Fruit fly (Drosophila melanogaster): ENCODE results near the gene CG13002.

Gene CG13002

dm6 chrX:16889510-16889909 lies at the start of gene CG13002:
Gene CG13002, plus strand, starts transcription at chrX:16889810.
- TF ChIP-seq CG8478 (optimal IDR thresholded peaks at IDR 0.05) (no peak), CTCF (optimal IDR thresholded peaks at IDR 0.05) (no peak)

dm6 chrX:16839905-16840304 lies 49.7 kb upstream of the CG13002 start:
- TF ChIP-seq CTCF (optimal IDR thresholded peaks at IDR 0.05) (peak in 1 of 2 experiments; percentile 9), CG8478 (optimal IDR thresholded peaks at IDR 0.05) (no peak)

dm6 chrX:16844295-16844694 lies 45.3 kb upstream of the CG13002 start, which contains the start of gene RSG7:
Gene RSG7, minus strand, starts transcription at chrX:16844433.
- TF ChIP-seq CG8478 (optimal IDR thresholded peaks at IDR 0.05) (no peak), CTCF (optimal IDR thresholded peaks at IDR 0.05) (no peak)

- TF ChIP-seq CG8478 (optimal IDR thresholded peaks at IDR 0.05) (no peak), CTCF (optimal IDR thresholded peaks at IDR 0.05) (peak; percentile 87 to 88)
Observed at dm6 chrX:16846575-16846974, 43.0 kb upstream of the CG13002 start.

- TF ChIP-seq CTCF (optimal IDR thresholded peaks at IDR 0.05) (no peak), CG8478 (optimal IDR thresholded peaks at IDR 0.05) (no peak)
Observed at dm6 chrX:16848978-16849377, 40.6 kb upstream of the CG13002 start.

- no peak for TF ChIP-seq CG8478 (optimal IDR thresholded peaks at IDR 0.05)
- TF ChIP-seq CTCF (optimal IDR thresholded peaks at IDR 0.05): no peak
Observed at dm6 chrX:16849517-16849916, 40.1 kb upstream of the CG13002 start.

dm6 chrX:16854746-16855145 lies 34.9 kb upstream of the CG13002 start:
- TF ChIP-seq CTCF (optimal IDR thresholded peaks at IDR 0.05) (no peak), CG8478 (optimal IDR thresholded peaks at IDR 0.05) (no peak)

DNA sequence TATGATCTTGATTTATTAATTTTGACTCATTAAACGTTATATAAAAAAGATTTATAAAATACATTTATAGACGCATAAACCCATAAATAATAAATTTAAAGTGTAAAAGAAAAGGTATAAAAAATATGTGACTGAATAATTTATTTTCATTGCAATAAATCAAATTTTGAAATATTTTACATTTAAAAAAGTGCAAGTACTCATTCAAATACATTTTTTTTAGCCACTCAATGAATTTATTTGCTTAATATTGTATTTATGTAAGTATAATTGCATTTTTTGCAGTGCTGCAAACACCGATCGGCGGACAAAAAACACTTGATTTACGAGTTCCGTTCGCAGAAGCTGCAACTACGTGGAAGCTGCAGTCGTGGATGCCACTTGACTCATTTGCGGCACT lies 29.9 kb upstream of the CG13002 start:
- TF ChIP-seq CTCF (optimal IDR thresholded peaks at IDR 0.05) (no peak), CG8478 (optimal IDR thresholded peaks at IDR 0.05) (no peak)

DNA sequence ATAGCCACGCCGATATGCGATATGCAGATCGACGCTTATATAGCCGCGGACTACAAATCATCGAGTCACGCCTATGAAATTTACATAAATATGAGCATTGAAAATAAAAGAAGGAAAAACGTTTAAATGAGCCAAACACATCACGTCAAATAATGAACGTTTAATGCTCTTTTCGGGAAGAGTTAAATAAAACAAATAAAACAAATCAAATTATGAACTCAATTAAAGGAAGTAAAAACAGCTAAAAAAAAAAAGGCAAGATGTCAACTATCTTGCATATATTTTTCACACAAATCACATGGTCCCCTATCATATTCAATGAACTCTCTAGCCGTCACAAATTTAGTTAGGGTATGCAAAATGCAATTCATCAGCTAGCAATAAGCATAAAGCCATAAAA lies 22.0 kb upstream of the CG13002 start:
- TF ChIP-seq CTCF (optimal IDR thresholded peaks at IDR 0.05): no peak
- no peak for TF ChIP-seq CG8478 (optimal IDR thresholded peaks at IDR 0.05)

DNA sequence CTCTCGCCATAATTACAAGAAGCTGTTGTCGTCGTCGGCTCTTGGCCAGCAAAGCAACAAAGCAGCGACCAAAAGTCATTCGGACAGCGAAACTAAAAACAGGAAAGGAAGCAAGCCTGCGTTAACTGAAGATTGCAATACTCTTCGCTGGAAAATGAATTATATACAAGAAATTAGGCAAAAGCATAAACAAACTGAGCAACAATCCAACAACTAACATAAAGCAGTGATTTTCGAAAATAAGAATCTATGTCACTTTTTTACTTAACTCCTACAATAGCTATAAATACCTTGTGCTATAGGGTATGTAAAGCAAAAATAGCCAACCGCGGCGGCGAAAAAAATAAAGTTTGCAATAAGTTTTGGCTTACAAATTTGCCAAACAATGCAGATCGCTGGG lies 17.8 kb upstream of the CG13002 start:
- no peak for TF ChIP-seq CG8478 (optimal IDR thresholded peaks at IDR 0.05)
- no peak for TF ChIP-seq CTCF (optimal IDR thresholded peaks at IDR 0.05)

dm6 chrX:16873053-16873452 lies 16.6 kb upstream of the CG13002 start:
- TF ChIP-seq CTCF (optimal IDR thresholded peaks at IDR 0.05): no peak

DNA sequence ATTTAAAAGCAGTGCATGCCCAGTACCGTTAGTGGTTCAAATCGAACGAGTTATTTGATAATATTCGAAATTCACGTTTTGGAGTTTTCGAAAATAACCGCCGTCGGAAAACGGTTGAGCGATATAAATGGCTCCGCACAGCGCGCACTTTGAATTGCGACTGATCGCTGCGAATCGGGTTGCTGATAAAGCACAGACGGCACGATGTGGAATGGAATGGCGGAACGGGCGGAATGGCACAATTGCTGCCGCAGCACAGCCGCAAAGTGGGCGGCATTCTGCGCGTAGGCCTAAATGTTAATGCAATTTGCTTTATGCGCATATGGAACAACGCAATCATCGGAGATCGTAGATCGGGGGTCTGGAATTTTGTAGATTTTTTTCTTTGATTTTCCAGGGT lies 14.9 kb upstream of the CG13002 start:
- no peak for TF ChIP-seq CTCF (optimal IDR thresholded peaks at IDR 0.05)
- TF ChIP-seq CG8478 (optimal IDR thresholded peaks at IDR 0.05): no peak

DNA sequence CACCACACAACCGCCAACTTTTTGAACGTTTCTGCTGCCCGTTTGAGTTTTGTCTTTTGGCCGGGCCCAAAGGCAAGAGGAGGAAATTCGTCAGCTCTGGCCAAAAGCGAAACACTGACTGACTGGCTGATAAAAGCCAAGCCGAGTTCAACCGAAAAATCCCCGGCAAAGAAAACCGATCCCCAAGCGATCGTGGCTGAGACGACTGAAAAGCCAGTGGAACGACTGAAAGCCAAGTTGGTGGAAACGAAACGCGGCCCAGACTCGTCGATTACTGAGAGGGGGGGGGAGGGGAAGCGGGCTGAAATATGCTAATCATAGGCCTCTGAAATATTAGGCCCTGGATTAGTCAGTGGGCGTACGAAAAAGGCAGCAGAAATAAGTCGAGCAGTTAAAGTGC lies 13.2 kb upstream of the CG13002 start, which contains the start of gene CG13003:
Gene CG13003, minus strand, starts transcription at position 120 of the 400 bp plus-strand sequence.
- no peak for TF ChIP-seq CTCF (optimal IDR thresholded peaks at IDR 0.05)
- no peak for TF ChIP-seq CG8478 (optimal IDR thresholded peaks at IDR 0.05)

- TF ChIP-seq CG8478 (optimal IDR thresholded peaks at IDR 0.05): no peak
- no peak for TF ChIP-seq CTCF (optimal IDR thresholded peaks at IDR 0.05)
Observed at dm6 chrX:16880013-16880412, 9.6 kb upstream of the CG13002 start.

DNA sequence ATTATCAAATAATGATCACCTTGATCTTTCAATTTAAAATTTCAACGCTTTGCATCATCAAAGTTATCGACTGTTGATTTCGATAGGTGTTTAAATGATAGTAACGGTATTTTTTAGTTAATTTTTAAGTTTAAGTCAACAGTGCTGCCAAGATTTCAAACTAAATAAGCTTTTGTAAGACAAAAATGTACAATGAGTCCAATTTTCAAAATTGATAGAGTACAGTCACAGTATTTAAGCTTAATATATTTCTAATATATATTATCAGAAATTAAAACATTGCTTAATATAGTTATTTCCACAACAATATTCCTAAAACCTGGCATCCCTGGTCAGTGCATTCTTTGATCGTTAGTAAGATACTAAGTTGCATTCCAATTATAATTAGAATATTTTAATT lies 8.6 kb upstream of the CG13002 start, which contains the start of gene CG4872:
Gene CG4872, plus strand, starts transcription at position 333 of the 400 bp plus-strand sequence.
- TF ChIP-seq CG8478 (optimal IDR thresholded peaks at IDR 0.05) (no peak), CTCF (optimal IDR thresholded peaks at IDR 0.05) (no peak)

DNA sequence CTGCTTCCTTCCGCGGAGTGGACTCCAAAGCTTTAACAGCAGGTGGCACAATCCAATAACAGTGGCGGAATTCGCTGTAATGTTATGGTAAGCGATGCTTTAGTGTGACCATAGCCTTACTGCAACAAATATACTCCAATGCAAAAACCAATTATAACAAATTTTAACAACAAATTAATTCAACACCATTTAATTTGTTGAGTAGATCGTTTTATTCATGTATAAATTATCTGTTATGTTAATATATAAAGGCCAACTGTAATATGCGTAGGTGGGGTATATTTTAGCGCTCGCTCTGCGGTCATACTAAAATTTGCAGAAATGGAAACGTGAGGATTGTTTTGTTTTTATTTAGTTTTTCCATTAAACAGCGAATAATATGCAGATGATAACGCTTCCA lies 5.3 kb upstream of the CG13002 start, which contains the start of the genes Nprl2 and Polr3I:
Gene Nprl2, minus strand, starts transcription at position 86 of the 400 bp plus-strand sequence.
Gene Polr3I, plus strand, starts transcription at position 302 of the 400 bp plus-strand sequence.
- no peak for TF ChIP-seq CTCF (optimal IDR thresholded peaks at IDR 0.05)
- TF ChIP-seq CG8478 (optimal IDR thresholded peaks at IDR 0.05): no peak

DNA sequence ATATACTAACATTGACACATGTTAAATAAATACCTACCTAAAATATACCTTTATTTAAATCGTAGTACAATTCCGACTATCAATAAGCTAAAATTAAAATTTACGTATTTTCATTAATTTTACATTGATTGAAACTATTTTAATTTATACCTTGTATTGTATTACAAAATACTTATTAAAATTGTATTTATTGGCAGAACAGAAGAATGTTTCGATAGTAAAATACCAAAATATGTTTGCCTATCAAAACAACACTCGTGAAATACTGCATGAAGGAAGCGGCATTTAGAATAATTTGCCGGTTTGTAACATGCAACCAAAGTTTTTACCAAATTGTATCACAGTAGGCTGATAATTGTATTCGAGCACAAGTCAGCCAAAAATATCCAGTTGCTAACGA lies 3.1 kb upstream of the CG13002 start, which contains the start of the genes DENR and CG4880:
Gene DENR, minus strand, starts transcription at position 10 of the 400 bp plus-strand sequence.
Gene CG4880, plus strand, starts transcription at position 268 of the 400 bp plus-strand sequence.
- TF ChIP-seq CG8478 (optimal IDR thresholded peaks at IDR 0.05): no peak
- no peak for TF ChIP-seq CTCF (optimal IDR thresholded peaks at IDR 0.05)

Measured in S2 (cell line).